Worm (Caenorhabditis elegans) whole organism, dauer: Measurements from ENCODE around the gene npr-27.

Experiments
- unc-62 ChIP-seq: sonication (generic microtip); optimal IDR thresholded peaks from 2 replicates; lab custom pipeline; 2017; ENCODE audit warnings: missing biosample characterization, missing genetic modification reagents, missing genetic modification characterization

Gene npr-27

DNA sequence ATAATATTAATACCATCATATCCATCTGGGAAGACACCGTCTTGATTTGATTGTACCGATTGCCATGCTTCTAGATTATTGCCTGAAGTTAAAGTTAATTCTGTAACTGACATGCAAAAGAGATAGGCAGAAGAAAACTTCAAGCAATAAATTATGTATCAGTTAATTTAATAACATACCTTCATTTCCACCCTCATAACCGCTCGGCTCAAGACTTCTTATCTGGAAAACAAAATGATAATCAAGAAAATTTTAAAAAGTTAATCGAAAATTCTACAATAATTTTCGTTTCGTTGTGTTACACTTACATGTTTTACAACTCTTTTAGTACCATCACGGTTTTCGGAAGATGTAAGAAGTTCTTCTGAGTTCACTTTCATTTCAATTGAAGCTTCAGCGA lies 36.7 kb downstream of the npr-27 start:
- no peak for TF ChIP-seq unc-62 (GFP tag; lab: Kevin White, UChicago)

DNA sequence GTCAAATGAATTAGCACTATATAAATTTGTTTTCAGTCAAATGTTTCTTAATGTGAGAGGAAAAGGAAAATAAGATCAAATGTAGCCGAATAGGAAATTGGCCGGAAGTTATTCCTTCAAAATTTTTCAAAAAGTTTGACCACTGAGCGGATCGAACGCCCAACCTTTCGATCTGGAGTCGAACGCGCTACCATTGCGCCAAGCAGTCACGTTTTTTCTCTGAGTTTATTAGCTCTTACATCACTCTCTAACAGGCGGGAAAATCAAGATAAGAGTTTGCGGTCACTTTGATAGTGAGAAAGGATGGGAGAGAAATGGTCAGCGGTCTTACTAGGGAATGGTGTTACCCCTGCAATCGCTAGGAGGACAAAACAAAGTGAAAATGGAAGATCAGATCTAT lies 38.6 kb downstream of the npr-27 start:
- TF ChIP-seq unc-62 (GFP tag; lab: Kevin White, UChicago), result no peak

DNA sequence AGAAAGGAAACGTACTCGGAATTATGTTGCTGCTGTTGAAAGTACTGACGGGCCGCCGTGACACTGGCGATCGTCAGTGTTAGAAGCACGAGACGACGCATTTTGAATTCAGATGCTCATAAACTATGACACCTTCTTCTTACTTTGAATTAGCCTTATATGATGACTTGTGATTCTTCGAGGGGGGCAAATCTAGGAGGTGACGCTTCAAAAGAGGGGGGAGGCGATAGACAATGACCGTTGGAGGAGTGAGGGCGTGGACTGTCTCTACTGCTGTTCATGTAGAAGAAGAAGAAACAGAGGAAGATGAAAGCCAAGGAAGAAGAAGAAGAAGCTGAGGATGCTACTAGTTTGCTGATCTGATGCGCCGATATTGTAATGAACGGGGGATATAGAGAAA lies 41.3 kb downstream of the npr-27 start, which contains the start of gene daf-42:
Gene daf-42 (minus strand): TSS at position 101 of the 400 bp plus-strand sequence.
- TF ChIP-seq unc-62 (GFP tag; lab: Kevin White, UChicago), result no peak
